Fruit fly (Drosophila melanogaster) Kc167 (cell line): ENCODE measurements around the gene Eo.

Experiments used
- Sin3A ChIP-seq: fragments of >200 bp; optimal IDR thresholded peaks from 2 replicates; lab custom pipeline; 2018; ENCODE audit warnings: missing external identifiers
- insv ChIP-seq: fragments of >200 bp; optimal IDR thresholded peaks from 3 replicates; lab custom pipeline; 2018; ENCODE audit warnings: missing external identifiers
- psq ChIP-seq: fragments of >200 bp; optimal IDR thresholded peaks from 2 replicates; lab custom pipeline; 2017; ENCODE audit warnings: missing external identifiers
- ttk ChIP-seq: sonication (Bioruptor generic); optimal IDR thresholded peaks from 2 replicates; lab custom pipeline; 2017; ENCODE audit warnings: missing external identifiers

DNA sequence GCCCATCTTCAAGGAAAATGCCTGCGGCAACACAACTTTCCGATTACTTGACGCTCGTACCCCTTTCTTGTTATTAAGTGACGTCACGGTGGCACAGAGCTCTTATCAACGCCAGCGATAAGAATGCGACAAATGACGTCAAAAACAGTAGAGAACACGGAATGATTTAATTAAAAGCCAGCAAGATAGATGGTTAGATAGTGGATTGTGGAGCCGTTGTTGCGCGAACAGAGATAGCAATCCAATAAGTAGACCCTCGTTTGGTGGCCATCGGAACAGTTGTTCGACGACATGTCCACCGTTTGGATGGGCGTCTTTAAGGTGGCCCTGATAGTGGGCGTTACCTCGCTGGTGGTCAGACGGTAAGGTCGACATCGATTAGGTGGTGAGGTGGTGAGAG is 11.2 kb upstream of the Eo start:
- TF ChIP-seq ttk (lab: Kevin White, UChicago) (no peak), Sin3A (lab: Kevin White, UChicago) (no peak), psq (lab: Kevin White, UChicago) (no peak), insv (no peak)
